Comparison of ENCODE assay signal across 1 fruit fly cellular context in the genomic region with DNA sequence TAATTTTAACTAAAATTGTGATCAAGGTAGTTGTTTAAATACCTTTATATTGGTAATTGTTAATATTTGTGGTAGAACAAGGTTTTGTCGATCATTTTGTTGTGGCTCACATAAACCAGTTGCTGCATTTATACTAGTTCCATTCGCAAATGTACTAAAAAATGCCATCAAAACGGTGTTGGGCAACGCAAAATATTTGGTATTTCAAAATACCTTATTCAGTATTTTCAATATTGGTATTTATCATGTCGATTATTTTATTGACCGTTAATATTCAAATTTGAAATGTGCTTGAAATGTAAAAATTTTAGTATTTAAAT.
A peak's percentile ranks its signal among the peaks of the same experiment; 100 is the strongest.
TF ChIP-seq lines count a peak whose summit lies in the region.

A gene (minus strand): TSS at position 156 of the 320 bp plus-strand sequence.

TF ChIP-seq in whole organism, embryonic, 481 proteins besides CTCF, POLR2A, EP300 and RAD21 (continued from another document):
- TF ChIP-seq CG2889 (GFP tag; IDR thresholded peaks at IDR 0.05; lab: Robert Waterston, UW): no peak
- TF ChIP-seq CG10267 (tag; optimal IDR thresholded peaks at IDR 0.05; lab: Kevin White, UChicago): peak; percentile 92
- TF ChIP-seq CG11696 (GFP tag; IDR thresholded peaks at IDR 0.05; lab: Robert Waterston, UW): no peak
- peak; percentile 69 for TF ChIP-seq pzg (GFP tag; optimal IDR thresholded peaks at IDR 0.05; lab: Kevin White, UChicago)
- TF ChIP-seq CG7745 (tag; optimal IDR thresholded peaks at IDR 0.05; lab: Kevin White, UChicago): no peak
- no peak for TF ChIP-seq Med (GFP tag; lab: Kevin White, UChicago)
- TF ChIP-seq Doc3 (GFP tag; IDR thresholded peaks at IDR 0.05; lab: Robert Waterston, UW; ENCODE audit: partially characterized antibody): no peak
- TF ChIP-seq MESR4 (GFP tag; optimal IDR thresholded peaks at IDR 0.05; lab: Kevin White, UChicago): peak; percentile 6
- no peak for TF ChIP-seq Sox102F (GFP tag; optimal IDR thresholded peaks at IDR 0.05; lab: Kevin White, UChicago)
- peak; percentile 91 for TF ChIP-seq Myb (GFP tag; optimal IDR thresholded peaks at IDR 0.05; lab: Kevin White, UChicago)
- no peak for TF ChIP-seq lmd (GFP tag; IDR thresholded peaks at IDR 0.05; lab: Robert Waterston, UW)
- no peak for TF ChIP-seq CG13624 (GFP tag; optimal IDR thresholded peaks at IDR 0.05; lab: Kevin White, UChicago)
- TF ChIP-seq scrt (GFP tag; optimal IDR thresholded peaks at IDR 0.05; lab: Kevin White, UChicago): no peak
- TF ChIP-seq dm (GFP tag; optimal IDR thresholded peaks at IDR 0.05; lab: Kevin White, UChicago): no peak
- no peak for TF ChIP-seq Camta (GFP tag; optimal IDR thresholded peaks at IDR 0.05; lab: Kevin White, UChicago)
- no peak for TF ChIP-seq Opbp (GFP tag; IDR thresholded peaks at IDR 0.05; lab: Robert Waterston, UW; ENCODE audit: partially characterized antibody)
- peak; percentile 41 for TF ChIP-seq E2f2 (GFP tag; IDR thresholded peaks at IDR 0.05; lab: Robert Waterston, UW)
- TF ChIP-seq peb (GFP tag; IDR thresholded peaks at IDR 0.05; lab: Robert Waterston, UW): no peak
- no peak for TF ChIP-seq schlank (tag; optimal IDR thresholded peaks at IDR 0.05; lab: Kevin White, UChicago)
- no peak for TF ChIP-seq usp (GFP tag; optimal IDR thresholded peaks at IDR 0.05; lab: Kevin White, UChicago)
- TF ChIP-seq CG4404 (GFP tag; IDR thresholded peaks at IDR 0.05; lab: Robert Waterston, UW): no peak
- no peak for TF ChIP-seq CG4360 (GFP tag; IDR thresholded peaks at IDR 0.05; lab: Robert Waterston, UW)
- TF ChIP-seq CG7928 (GFP tag; optimal IDR thresholded peaks at IDR 0.05; lab: Kevin White, UChicago): no peak
- TF ChIP-seq Dref (GFP tag; IDR thresholded peaks at IDR 0.05; lab: Robert Waterston, UW): peak; percentile 53
- TF ChIP-seq lov (optimal IDR thresholded peaks at IDR 0.05; lab: Kevin White, UChicago): no peak
- TF ChIP-seq lov (GFP tag; IDR thresholded peaks at IDR 0.05; lab: Robert Waterston, UW): no peak
- no peak for TF ChIP-seq tup (GFP tag; optimal IDR thresholded peaks at IDR 0.05; lab: Kevin White, UChicago)
- no peak for TF ChIP-seq Oli (tag; optimal IDR thresholded peaks at IDR 0.05; lab: Kevin White, UChicago)
- peak; percentile 99 for TF ChIP-seq CG15514 (GFP tag; optimal IDR thresholded peaks at IDR 0.05; lab: Kevin White, UChicago)
- no peak for TF ChIP-seq dpn (GFP tag; optimal IDR thresholded peaks at IDR 0.05; lab: Kevin White, UChicago)
- TF ChIP-seq HLH54F (GFP tag; optimal IDR thresholded peaks at IDR 0.05; lab: Kevin White, UChicago): no peak
- no peak for TF ChIP-seq al (GFP tag; IDR thresholded peaks at IDR 0.05; lab: Robert Waterston, UW)
- no peak for TF ChIP-seq CG13894 (tag; optimal IDR thresholded peaks at IDR 0.05; lab: Kevin White, UChicago)
- no peak for TF ChIP-seq CG17612 (GFP tag; IDR thresholded peaks at IDR 0.05; lab: Robert Waterston, UW)
- TF ChIP-seq aop (GFP tag; IDR thresholded peaks at IDR 0.05; lab: Robert Waterston, UW): no peak
- TF ChIP-seq CG2116 (GFP tag; optimal IDR thresholded peaks at IDR 0.05; lab: Kevin White, UChicago): peak; percentile 57
- no peak for TF ChIP-seq pros (GFP tag; optimal IDR thresholded peaks at IDR 0.05; lab: Kevin White, UChicago)
- TF ChIP-seq chinmo (GFP tag; IDR thresholded peaks at IDR 0.05; lab: Robert Waterston, UW; ENCODE audit: partially characterized antibody): 0 out of 4 replicates have a peak, but pooled peaks have one; percentile 8
- TF ChIP-seq CG17829 (tag; optimal IDR thresholded peaks at IDR 0.05; lab: Kevin White, UChicago): no peak
- no peak for TF ChIP-seq CG17361 (GFP tag; IDR thresholded peaks at IDR 0.05; lab: Robert Waterston, UW)
- no peak for TF ChIP-seq sens (GFP tag; lab: Kevin White, UChicago)
- TF ChIP-seq hbn (GFP tag; IDR thresholded peaks at IDR 0.05; lab: Robert Waterston, UW; ENCODE audit: partially characterized antibody): no peak
- TF ChIP-seq tna (GFP tag; IDR thresholded peaks at IDR 0.05; lab: Robert Waterston, UW; ENCODE audit: partially characterized antibody): no peak
- TF ChIP-seq Sin3A (optimal IDR thresholded peaks at IDR 0.05; lab: Kevin White, UChicago): peak; percentile 22
- peak; percentile 66 for TF ChIP-seq CG9797 (GFP tag; optimal IDR thresholded peaks at IDR 0.05; lab: Kevin White, UChicago)
- no peak for TF ChIP-seq Hey (tag; optimal IDR thresholded peaks at IDR 0.05; lab: Kevin White, UChicago)
- TF ChIP-seq pum (GFP tag; optimal IDR thresholded peaks at IDR 0.05; lab: Kevin White, UChicago): no peak
- TF ChIP-seq Trl (optimal IDR thresholded peaks at IDR 0.05; lab: Kevin White, UChicago): no peak
- no peak for TF ChIP-seq Trl (GFP tag; optimal IDR thresholded peaks at IDR 0.05; lab: Kevin White, UChicago)
- no peak for TF ChIP-seq CG7987 (GFP tag; optimal IDR thresholded peaks at IDR 0.05; lab: Kevin White, UChicago)
- no peak for TF ChIP-seq H2.0 (GFP tag; IDR thresholded peaks at IDR 0.05; lab: Robert Waterston, UW)
- TF ChIP-seq Dp (GFP tag; optimal IDR thresholded peaks at IDR 0.05; lab: Kevin White, UChicago): peak; percentile 60
- no peak for TF ChIP-seq CG10321 (GFP tag; IDR thresholded peaks at IDR 0.05; lab: Robert Waterston, UW)
- no peak for TF ChIP-seq Usf (GFP tag; optimal IDR thresholded peaks at IDR 0.05; lab: Kevin White, UChicago)
- no peak for TF ChIP-seq CG12219 (GFP tag; optimal IDR thresholded peaks at IDR 0.05; lab: Kevin White, UChicago)
- TF ChIP-seq CG12659 (GFP tag; optimal IDR thresholded peaks at IDR 0.05; lab: Kevin White, UChicago): peak; percentile 28
- TF ChIP-seq sna (GFP tag; IDR thresholded peaks at IDR 0.05; lab: Robert Waterston, UW; ENCODE audit: partially characterized antibody): no peak
- no peak for TF ChIP-seq crp (GFP tag; optimal IDR thresholded peaks at IDR 0.05; lab: Kevin White, UChicago)
- no peak for TF ChIP-seq CG16813 (GFP tag; IDR thresholded peaks at IDR 0.05; lab: Robert Waterston, UW; ENCODE audit: partially characterized antibody)
- TF ChIP-seq Atf-2 (GFP tag; optimal IDR thresholded peaks at IDR 0.05; lab: Kevin White, UChicago): no peak
- peak; percentile 44 for TF ChIP-seq CG14710 (tag; optimal IDR thresholded peaks at IDR 0.05; lab: Kevin White, UChicago)
- no peak for TF ChIP-seq CG17385 (GFP tag; optimal IDR thresholded peaks at IDR 0.05; lab: Kevin White, UChicago)
- no peak for TF ChIP-seq CG3281 (GFP tag; optimal IDR thresholded peaks at IDR 0.05; lab: Kevin White, UChicago)
- peak; percentile 83 for TF ChIP-seq gfzf (GFP tag; optimal IDR thresholded peaks at IDR 0.05; lab: Kevin White, UChicago)
- TF ChIP-seq E2f1 (GFP tag; IDR thresholded peaks at IDR 0.05; lab: Robert Waterston, UW): no peak
- no peak for TF ChIP-seq CG8924 (tag; optimal IDR thresholded peaks at IDR 0.05; lab: Kevin White, UChicago)
- no peak for TF ChIP-seq btn (GFP tag; optimal IDR thresholded peaks at IDR 0.05; lab: Kevin White, UChicago)
- TF ChIP-seq Nf-YA (GFP tag; IDR thresholded peaks at IDR 0.05; lab: Robert Waterston, UW): no peak
- TF ChIP-seq corto (GFP tag; optimal IDR thresholded peaks at IDR 0.05; lab: Kevin White, UChicago): no peak
- TF ChIP-seq CG11398 (GFP tag; optimal IDR thresholded peaks at IDR 0.05; lab: Kevin White, UChicago): no peak
- no peak for TF ChIP-seq HLHmδ (GFP tag; optimal IDR thresholded peaks at IDR 0.05; lab: Kevin White, UChicago)
- no peak for TF ChIP-seq CG10462 (GFP tag; optimal IDR thresholded peaks at IDR 0.05; lab: Kevin White, UChicago)
- no peak for TF ChIP-seq CG2678 (tag; optimal IDR thresholded peaks at IDR 0.05; lab: Kevin White, UChicago)
